Worm (Caenorhabditis elegans) whole organism, early embryonic: ENCODE data around the gene T05E12.3.

Experiments
- F13C5.2 ChIP-seq: sonication (generic microtip); optimal IDR thresholded peaks from 2 replicates; lab custom pipeline; 2017; ENCODE audit warnings: mild to moderate bottlenecking, missing genetic modification characterization, inconsistent platforms, missing compliant biosample characterization
- aly-1 ChIP-seq: sonication (generic microtip); optimal IDR thresholded peaks from 2 replicates; lab custom pipeline; 2016; ENCODE audit warnings: missing genetic modification characterization, missing compliant biosample characterization
- ama-1 ChIP-seq: fragments of 150-350 bp; optimal IDR thresholded peaks from 2 replicates; lab custom pipeline; 2014
- flt-1 ChIP-seq: fragments of 200-800 bp; sonication (Bioruptor generic); IDR thresholded peaks from 2 replicates; pipeline ENCODE4 v1.3.6; 2022; ENCODE audit warnings: missing genetic modification characterization, missing compliant biosample characterization
- hnd-1 ChIP-seq: sonication (generic microtip); optimal IDR thresholded peaks from 2 replicates; lab custom pipeline; 2016; ENCODE audit warnings: missing genetic modification characterization, missing compliant biosample characterization
- tra-4 ChIP-seq: sonication (generic microtip); optimal IDR thresholded peaks from 2 replicates; lab custom pipeline; 2017; ENCODE audit warnings: missing genetic modification characterization, missing compliant biosample characterization

DNA sequence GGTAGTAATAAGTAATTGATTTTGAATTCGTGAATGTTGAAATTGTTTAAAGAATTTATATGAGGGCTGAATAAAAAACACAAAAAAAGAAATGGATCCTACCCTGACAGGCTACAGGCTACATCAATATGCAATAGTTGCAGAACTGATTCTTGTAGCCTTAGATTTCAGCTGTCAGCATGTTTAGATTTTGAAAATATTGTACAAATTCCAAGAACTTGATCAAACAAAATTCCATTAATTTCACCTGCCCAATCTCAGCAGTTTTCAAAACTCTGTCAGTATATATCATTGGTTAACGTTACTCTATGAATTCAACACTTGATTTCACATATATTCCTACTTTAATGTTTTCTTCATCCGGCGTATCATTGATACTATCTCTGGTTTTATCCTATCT, 47.4 kb downstream of the T05E12.3 start:
- TF ChIP-seq ama-1 (lab: Kevin White, UChicago) (no peak), tra-4 (tag; lab: Kevin White, UChicago) (no peak), aly-1 (tag; lab: Kevin White, UChicago) (no peak), flt-1 (GFP tag; lab: Robert Waterston, UW) (no peak), F13C5.2 (tag; lab: Kevin White, UChicago) (no peak), hnd-1 (tag; lab: Kevin White, UChicago) (no peak)
